Fruit fly (Drosophila melanogaster) whole organism, larva: ENCODE results near the gene CG15408.

Experiments
- noc ChIP-seq: fragments of 200-800 bp; sonication (Bioruptor generic); optimal IDR thresholded peaks from 3 replicates; lab custom pipeline; 2019; ENCODE audit warnings: missing biosample characterization, mild to moderate bottlenecking, missing genetic modification characterization, moderate library complexity

CG15408 gene

dm6 chr2L:3319731-3320295 lies 12.8 kb upstream of the CG15408 start, which contains the start of the genes Fign and CG8837:
Gene Fign (minus strand): TSS chr2L:3319872.
Gene CG8837 (plus strand): TSS chr2L:3320245.
- TF ChIP-seq noc (tag; lab: Kevin White, UChicago): no peak

- peak; percentile 80 for TF ChIP-seq noc (tag; lab: Kevin White, UChicago)
Observed at dm6 chr2L:3323319-3324287, 9.0 kb upstream of the CG15408 start, which contains the start of gene CG33281. Gene CG33281 (plus strand): TSS chr2L:3324237.

- TF ChIP-seq noc (tag; lab: Kevin White, UChicago): no peak
Observed at dm6 chr2L:3327603-3328002, 5.0 kb upstream of the CG15408 start, which contains the start of gene CG33282. Gene CG33282 (plus strand): TSS chr2L:3327903.

dm6 chr2L:3330628-3331027 lies 2.0 kb upstream of the CG15408 start, which contains the start of gene CG3285:
Gene CG3285 (plus strand): TSS chr2L:3330928.
- TF ChIP-seq noc (tag; lab: Kevin White, UChicago): no peak

dm6 chr2L:3338566-3339215 lies 6.1 kb downstream of the CG15408 start:
- no peak for TF ChIP-seq noc (tag; lab: Kevin White, UChicago)

- TF ChIP-seq noc (tag; lab: Kevin White, UChicago): no peak
Observed at dm6 chr2L:3339420-3339819, 6.8 kb downstream of the CG15408 start.

- peak; percentile 55 for TF ChIP-seq noc (tag; lab: Kevin White, UChicago)
Observed at dm6 chr2L:3341231-3341935, 8.8 kb downstream of the CG15408 start.

- TF ChIP-seq noc (tag; lab: Kevin White, UChicago): no peak
Observed at dm6 chr2L:3342369-3342768, 9.8 kb downstream of the CG15408 start.

- TF ChIP-seq noc (tag; lab: Kevin White, UChicago): no peak
Observed at dm6 chr2L:3345763-3346482, 13.3 kb downstream of the CG15408 start.

dm6 chr2L:3346483-3346839 lies 13.8 kb downstream of the CG15408 start:
- no peak for TF ChIP-seq noc (tag; lab: Kevin White, UChicago)

- no peak for TF ChIP-seq noc (tag; lab: Kevin White, UChicago)
Observed at dm6 chr2L:3348146-3348747, 15.6 kb downstream of the CG15408 start.

- TF ChIP-seq noc (tag; lab: Kevin White, UChicago): no peak
Observed at dm6 chr2L:3351575-3352219, 19.1 kb downstream of the CG15408 start.

- TF ChIP-seq noc (tag; lab: Kevin White, UChicago): no peak
Observed at dm6 chr2L:3352927-3353326, 20.3 kb downstream of the CG15408 start.

dm6 chr2L:3353791-3354190 lies 21.2 kb downstream of the CG15408 start:
- no peak for TF ChIP-seq noc (tag; lab: Kevin White, UChicago)
